Fruit fly (Drosophila melanogaster): ENCODE measurements around the gene Acbp2.

DNA sequence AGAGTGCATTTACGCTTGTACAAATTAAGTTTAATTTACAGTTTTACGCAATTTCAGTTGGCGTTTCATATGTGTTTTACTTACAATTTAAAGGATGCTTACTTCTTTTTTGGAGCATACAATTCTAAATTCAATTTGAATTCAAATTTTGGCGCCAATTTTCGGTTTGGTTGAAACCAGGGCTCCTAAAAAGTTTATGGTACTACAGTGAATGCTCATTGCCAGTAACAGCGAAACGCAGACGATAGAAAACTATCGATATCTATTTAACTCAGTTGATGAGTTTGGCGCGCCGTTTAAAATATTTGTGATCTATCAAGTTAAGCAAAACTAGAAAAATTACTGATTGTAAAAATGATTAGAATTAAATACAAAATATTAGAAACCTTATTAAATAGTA is 37.6 kb upstream of the Acbp2 start:
- no peak for TF ChIP-seq insv (optimal IDR thresholded peaks at IDR 0.05)
- TF ChIP-seq ttk (optimal IDR thresholded peaks at IDR 0.05): no peak
- no peak for TF ChIP-seq h (optimal IDR thresholded peaks at IDR 0.05)
- TF ChIP-seq psq (optimal IDR thresholded peaks at IDR 0.05): no peak

Measured in Kc167 (cell line).